Fruit fly (Drosophila melanogaster) whole organism, embryonic: Measurements from ENCODE around the gene CG32459.

Source experiments
- Aef1 ChIP-seq: fragments of 200-800 bp; sonication (Bioruptor generic); IDR thresholded peaks from 3 replicates; pipeline ENCODE4 v1.3.6; 2022; ENCODE audit warnings: missing biosample characterization, missing genetic modification characterization
- Atf-2 ChIP-seq: fragments of 200-800 bp; sonication (Bioruptor generic); optimal IDR thresholded peaks from 2 replicates; lab custom pipeline; 2016; ENCODE audit warnings: missing biosample characterization, missing genetic modification characterization
- Atf3 ChIP-seq: fragments of 200-800 bp; sonication (Bioruptor generic); optimal IDR thresholded peaks from 3 replicates; lab custom pipeline; 2016; ENCODE audit warnings: missing biosample characterization, missing genetic modification characterization
- CG10366 ChIP-seq: fragments of 200-800 bp; sonication (Bioruptor generic); IDR thresholded peaks from 2 replicates; pipeline ENCODE4 v1.3.6; 2022; ENCODE audit warnings: missing biosample characterization, missing genetic modification characterization
- CG11085 ChIP-seq: fragments of 200-800 bp; sonication (Bioruptor generic); IDR thresholded peaks from 2 replicates; pipeline ENCODE4 v1.3.6; 2022; ENCODE audit warnings: missing biosample characterization, missing genetic modification characterization
- CG13296 ChIP-seq: fragments of 200-800 bp; sonication (Bioruptor generic); optimal IDR thresholded peaks from 3 replicates; lab custom pipeline; 2018; ENCODE audit warnings: missing biosample characterization, mild to moderate bottlenecking, missing genetic modification characterization
- CG14050 ChIP-seq: fragments of 200-800 bp; sonication (Bioruptor generic); IDR thresholded peaks from 3 replicates; pipeline ENCODE4 v1.3.6; 2022; ENCODE audit warnings: missing biosample characterization, missing genetic modification characterization
- CG14710 ChIP-seq: fragments of 200-800 bp; sonication (Bioruptor generic); optimal IDR thresholded peaks from 3 replicates; lab custom pipeline; 2019; ENCODE audit warnings: missing biosample characterization, mild to moderate bottlenecking, missing genetic modification characterization, moderate library complexity
- CG15514 ChIP-seq: fragments of 200-800 bp; sonication (Bioruptor generic); optimal IDR thresholded peaks from 3 replicates; lab custom pipeline; 2017; ENCODE audit warnings: missing biosample characterization, missing genetic modification characterization, mild to moderate bottlenecking, moderate library complexity, missing genetic modification reagents
- CG15601 ChIP-seq: fragments of 200-800 bp; sonication (Bioruptor generic); optimal IDR thresholded peaks from 3 replicates; lab custom pipeline; 2019; ENCODE audit warnings: missing biosample characterization, mild to moderate bottlenecking, missing genetic modification characterization, moderate library complexity
- CG2116 ChIP-seq: fragments of 200-800 bp; sonication (Bioruptor generic); optimal IDR thresholded peaks from 3 replicates; lab custom pipeline; 2018; ENCODE audit warnings: missing biosample characterization, mild to moderate bottlenecking, missing genetic modification characterization
- CG2678 ChIP-seq: fragments of 200-800 bp; sonication (Bioruptor generic); optimal IDR thresholded peaks from 3 replicates; lab custom pipeline; 2019; ENCODE audit warnings: missing biosample characterization, mild to moderate bottlenecking, missing genetic modification characterization, moderate library complexity
- CG30020 ChIP-seq: fragments of 200-800 bp; optimal IDR thresholded peaks from 2 replicates; lab custom pipeline; 2019; ENCODE audit warnings: missing biosample characterization, mild to moderate bottlenecking, missing genetic modification characterization, moderate library complexity
- CG32532 ChIP-seq: fragments of 200-800 bp; sonication (Bioruptor generic); IDR thresholded peaks from 2 replicates; pipeline ENCODE4 v1.3.6; 2022; ENCODE audit warnings: missing biosample characterization, missing genetic modification characterization
- CG32772 ChIP-seq: fragments of 200-800 bp; sonication (Bioruptor generic); IDR thresholded peaks from 2 replicates; pipeline ENCODE4 v1.3.6; 2022; ENCODE audit warnings: missing biosample characterization, missing genetic modification characterization
- CG3407 ChIP-seq: fragments of 200-800 bp; sonication (Bioruptor generic); optimal IDR thresholded peaks from 2 replicates; lab custom pipeline; 2018; ENCODE audit warnings: missing biosample characterization, mild to moderate bottlenecking, missing genetic modification characterization
- CG4282 ChIP-seq: fragments of 200-800 bp; sonication (Bioruptor generic); optimal IDR thresholded peaks from 2 replicates; lab custom pipeline; 2016; ENCODE audit warnings: missing biosample characterization, missing genetic modification characterization
- CG4328 ChIP-seq: fragments of 200-800 bp; sonication (Bioruptor generic); optimal IDR thresholded peaks from 3 replicates; lab custom pipeline; 2017; ENCODE audit warnings: missing biosample characterization, missing genetic modification reagents, missing genetic modification characterization
- CG4707 ChIP-seq: fragments of 200-800 bp; sonication (Bioruptor generic); optimal IDR thresholded peaks from 2 replicates; lab custom pipeline; 2018; ENCODE audit warnings: missing biosample characterization, mild to moderate bottlenecking, missing genetic modification characterization, moderate library complexity
- CG6272 ChIP-seq: fragments of 200-800 bp; sonication (Bioruptor generic); IDR thresholded peaks from 2 replicates; pipeline ENCODE4 v1.3.6; 2022; ENCODE audit warnings: missing biosample characterization, missing genetic modification characterization
- CG7271 ChIP-seq: fragments of 200-800 bp; sonication (Bioruptor generic); optimal IDR thresholded peaks from 2 replicates; lab custom pipeline; 2018; ENCODE audit warnings: missing biosample characterization, mild to moderate bottlenecking, missing genetic modification characterization, moderate library complexity
- CG7963 ChIP-seq: fragments of 200-800 bp; sonication (Bioruptor generic); IDR thresholded peaks from 3 replicates; pipeline ENCODE4 v1.3.6; 2022; ENCODE audit warnings: missing biosample characterization, missing genetic modification characterization; ENCODE audit not compliant: partially characterized antibody
- CG8388 ChIP-seq: fragments of 200-800 bp; sonication (Bioruptor generic); optimal IDR thresholded peaks from 2 replicates; lab custom pipeline; 2019; ENCODE audit warnings: missing biosample characterization, mild to moderate bottlenecking, missing genetic modification characterization, moderate library complexity
- CG8944 ChIP-seq: fragments of 200-800 bp; sonication (Bioruptor generic); optimal IDR thresholded peaks from 3 replicates; lab custom pipeline; 2016; ENCODE audit warnings: missing biosample characterization, missing genetic modification characterization
- CkIIα-i1 ChIP-seq: fragments of 200-800 bp; sonication (Bioruptor generic); IDR thresholded peaks from 2 replicates; pipeline ENCODE4 v1.3.6; 2022; ENCODE audit warnings: missing biosample characterization, missing genetic modification characterization
- Dad ChIP-seq: fragments of 200-800 bp; sonication (Bioruptor generic); optimal IDR thresholded peaks from 3 replicates; lab custom pipeline; 2016; ENCODE audit warnings: missing biosample characterization, missing genetic modification characterization
- HLHmδ ChIP-seq: fragments of 200-800 bp; sonication (Bioruptor generic); optimal IDR thresholded peaks from 2 replicates; lab custom pipeline; 2018; ENCODE audit warnings: missing biosample characterization, mild to moderate bottlenecking, missing genetic modification characterization, moderate library complexity
- Hsf ChIP-seq: fragments of 200-800 bp; sonication (Bioruptor generic); optimal IDR thresholded peaks from 3 replicates; lab custom pipeline; 2016; ENCODE audit warnings: missing biosample characterization, missing genetic modification characterization
- NC2β ChIP-seq: fragments of 200-800 bp; sonication (Bioruptor generic); optimal IDR thresholded peaks from 2 replicates; lab custom pipeline; 2016; ENCODE audit warnings: missing biosample characterization, missing genetic modification characterization
- Nf-YA ChIP-seq: fragments of 200-800 bp; sonication (Bioruptor generic); IDR thresholded peaks from 2 replicates; pipeline ENCODE4 v1.3.6; 2022; ENCODE audit warnings: missing biosample characterization, missing genetic modification characterization
- Ptx1 ChIP-seq: fragments of 200-800 bp; sonication (Bioruptor generic); IDR thresholded peaks from 2 replicates; pipeline ENCODE4 v1.3.6; 2022; ENCODE audit warnings: missing biosample characterization, missing genetic modification characterization
- Sin3A ChIP-seq: fragments of >200 bp; optimal IDR thresholded peaks from 2 replicates; lab custom pipeline; 2018
- ara ChIP-seq: fragments of 200-800 bp; sonication (Bioruptor generic); IDR thresholded peaks from 2 replicates; pipeline ENCODE4 v1.3.6; 2022; ENCODE audit warnings: missing biosample characterization, missing genetic modification characterization
- bsh ChIP-seq, 2 experiments: fragments of 200-800 bp; sonication (Bioruptor generic); optimal IDR thresholded peaks; 2 replicates each; lab custom pipeline; 2017 to 2018; ENCODE audit warnings: mild to moderate bottlenecking in 2 of 2, missing biosample characterization in 2 of 2, missing genetic modification characterization in 2 of 2, moderate library complexity in 1 of 2
- crc ChIP-seq: fragments of 200-800 bp; sonication (Bioruptor generic); optimal IDR thresholded peaks from 2 replicates; lab custom pipeline; 2016; ENCODE audit warnings: missing biosample characterization, missing genetic modification characterization
- crol ChIP-seq: fragments of 200-800 bp; sonication (Bioruptor generic); IDR thresholded peaks from 2 replicates; pipeline ENCODE4 v1.3.6; 2022; ENCODE audit warnings: missing biosample characterization, missing genetic modification characterization
- da ChIP-seq: fragments of 200-800 bp; sonication (Bioruptor generic); optimal IDR thresholded peaks from 2 replicates; lab custom pipeline; 2016; ENCODE audit warnings: missing biosample characterization, missing genetic modification characterization
- dati ChIP-seq: fragments of 200-800 bp; sonication (Bioruptor generic); IDR thresholded peaks from 2 replicates; pipeline ENCODE4 v1.3.6; 2022; ENCODE audit warnings: missing biosample characterization, missing genetic modification characterization
- dm ChIP-seq: fragments of 200-800 bp; sonication (Bioruptor generic); optimal IDR thresholded peaks from 3 replicates; lab custom pipeline; 2016; ENCODE audit warnings: missing biosample characterization, missing genetic modification characterization
- dmrt99B ChIP-seq: fragments of 200-800 bp; sonication (Bioruptor generic); optimal IDR thresholded peaks from 2 replicates; lab custom pipeline; 2018; ENCODE audit warnings: missing biosample characterization, mild to moderate bottlenecking, missing genetic modification characterization, moderate library complexity
- gce ChIP-seq: fragments of 200-800 bp; sonication (Bioruptor generic); IDR thresholded peaks from 3 replicates; pipeline ENCODE4 v1.3.6; 2022; ENCODE audit warnings: missing biosample characterization, missing genetic modification characterization
- gcm2 ChIP-seq: fragments of 200-800 bp; sonication (Bioruptor generic); optimal IDR thresholded peaks from 2 replicates; lab custom pipeline; 2016; ENCODE audit warnings: missing biosample characterization, missing genetic modification characterization
- jing ChIP-seq: fragments of 200-800 bp; sonication (Bioruptor generic); optimal IDR thresholded peaks from 2 replicates; lab custom pipeline; 2018; ENCODE audit warnings: missing biosample characterization, mild to moderate bottlenecking, missing genetic modification characterization
- jumu ChIP-seq: fragments of 200-800 bp; sonication (Bioruptor generic); optimal IDR thresholded peaks from 3 replicates; lab custom pipeline; 2016; ENCODE audit warnings: missing biosample characterization, missing genetic modification characterization
- kni ChIP-seq: fragments of 200-800 bp; sonication (Bioruptor generic); optimal IDR thresholded peaks from 3 replicates; lab custom pipeline; 2017; ENCODE audit warnings: mild to moderate bottlenecking, missing biosample characterization, missing genetic modification reagents, missing genetic modification characterization
- lab ChIP-seq: fragments of 200-800 bp; sonication (Bioruptor generic); optimal IDR thresholded peaks from 3 replicates; lab custom pipeline; 2017; ENCODE audit warnings: missing biosample characterization, missing genetic modification characterization, mild to moderate bottlenecking, moderate library complexity, missing genetic modification reagents
- onecut ChIP-seq: fragments of 200-800 bp; sonication (Bioruptor generic); IDR thresholded peaks from 2 replicates; pipeline ENCODE4 v1.3.6; 2022; ENCODE audit warnings: missing biosample characterization, missing genetic modification characterization
- pb ChIP-seq: fragments of 200-800 bp; sonication (Bioruptor generic); optimal IDR thresholded peaks from 3 replicates; lab custom pipeline; 2016; ENCODE audit warnings: missing biosample characterization, missing genetic modification characterization
- prd ChIP-seq, 3 experiments: fragments of >200 bp in 2 of 3; fragments of 200-800 bp in 1 of 3; sonication (Bioruptor generic) in 1 of 3; optimal IDR thresholded peaks in 2 of 3; IDR thresholded peaks in 1 of 3; 2 replicates in 2 of 3; 3 replicates in 1 of 3; pipeline versions ENCODE4 v1.3.6 to Lab custom; 2017 to 2022; ENCODE audit warnings: missing biosample characterization in 1 of 3, missing genetic modification characterization in 1 of 3
- sima ChIP-seq: fragments of 200-800 bp; sonication (Bioruptor generic); optimal IDR thresholded peaks from 2 replicates; lab custom pipeline; 2016; ENCODE audit warnings: missing biosample characterization, missing genetic modification characterization
- unc-4 ChIP-seq: fragments of 200-800 bp; sonication (Bioruptor generic); IDR thresholded peaks from 2 replicates; pipeline ENCODE4 v1.3.6; 2022; ENCODE audit warnings: missing biosample characterization, missing genetic modification characterization; ENCODE audit not compliant: partially characterized antibody

The CG32459 gene

DNA sequence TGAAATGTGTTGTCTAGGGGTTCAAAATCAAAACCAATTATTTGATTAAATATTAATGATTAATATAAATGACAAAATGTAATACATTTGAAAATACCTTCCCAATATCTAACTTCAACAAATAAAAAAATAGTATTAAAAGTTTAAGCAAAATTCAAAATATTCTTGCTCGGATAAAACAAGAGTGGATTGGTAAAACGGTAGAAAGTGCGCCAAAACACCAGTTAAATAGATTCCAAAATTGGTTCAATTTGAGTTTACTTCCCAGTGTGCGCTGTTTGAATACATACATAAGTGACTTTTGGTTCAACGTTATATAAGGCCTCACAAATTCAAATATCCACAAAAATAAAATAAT is 9.2 kb upstream of the CG32459 start (continued):
- TF ChIP-seq CG32772 (GFP tag; lab: Robert Waterston, UW) = 0 out of 2 replicates have a peak, but pooled peaks have one; percentile 31
- TF ChIP-seq CG14050 (GFP tag; lab: Robert Waterston, UW) = peak; percentile 62
- TF ChIP-seq sima (GFP tag; lab: Kevin White, UChicago) = no peak
- peak; percentile 58 for TF ChIP-seq lab (GFP tag; lab: Kevin White, UChicago)
- no peak for TF ChIP-seq dati
- peak; percentile 53 for TF ChIP-seq Hsf
- TF ChIP-seq CG4707 = peak; percentile 30
- TF ChIP-seq Atf-2 (GFP tag; lab: Kevin White, UChicago) = no peak
- 0 out of 2 replicates have a peak, but pooled peaks have one; percentile 14 for TF ChIP-seq CG11085 (GFP tag; lab: Robert Waterston, UW)
- no peak for TF ChIP-seq CG7271 (tag; lab: Kevin White, UChicago)
- TF ChIP-seq gce (GFP tag; lab: Robert Waterston, UW) = 0 out of 3 replicates have a peak, but pooled peaks have one; percentile 15
- no peak for TF ChIP-seq NC2β
- TF ChIP-seq CG15601 = no peak
- TF ChIP-seq CkIIα-i1 (GFP tag; lab: Robert Waterston, UW) = no peak
- TF ChIP-seq Ptx1 (GFP tag; lab: Robert Waterston, UW) = peak; percentile 69
- TF ChIP-seq Aef1 (GFP tag; lab: Robert Waterston, UW) = peak; percentile 41; the same call in 2 of the 3 replicates
- TF ChIP-seq dm (GFP tag; lab: Kevin White, UChicago) = no peak
- no peak for TF ChIP-seq CG4282 (GFP tag; lab: Kevin White, UChicago)
- no peak for TF ChIP-seq CG8944 (GFP tag; lab: Kevin White, UChicago)
- TF ChIP-seq Nf-YA (GFP tag; lab: Robert Waterston, UW) = no peak
- peak; percentile 54 for TF ChIP-seq CG3407 (GFP tag; lab: Kevin White, UChicago)
- TF ChIP-seq jumu (GFP tag; lab: Kevin White, UChicago) = no peak
- TF ChIP-seq kni (GFP tag; lab: Kevin White, UChicago) = no peak
- TF ChIP-seq CG6272 (GFP tag; lab: Robert Waterston, UW) = no peak
- no peak for TF ChIP-seq CG4328 (GFP tag; lab: Kevin White, UChicago)
- TF ChIP-seq unc-4 (GFP tag; lab: Robert Waterston, UW) = no peak
- TF ChIP-seq dmrt99B (tag; lab: Kevin White, UChicago) = peak; percentile 90
- no peak for TF ChIP-seq pb (GFP tag; lab: Kevin White, UChicago)
- TF ChIP-seq CG8388 (GFP tag; lab: Kevin White, UChicago) = peak; percentile 63
- peak; percentile 12 for TF ChIP-seq Atf3
- no peak for TF ChIP-seq Dad (GFP tag; lab: Kevin White, UChicago)
- peak; percentile 86 for TF ChIP-seq CG2678 (tag; lab: Kevin White, UChicago)
- TF ChIP-seq CG32532 (GFP tag; lab: Robert Waterston, UW) = peak; percentile 69; the same call in 1 of the 2 replicates
- no peak for TF ChIP-seq onecut
- no peak for TF ChIP-seq CG7963 (GFP tag; lab: Robert Waterston, UW)
- no peak for TF ChIP-seq gcm2 (GFP tag; lab: Kevin White, UChicago)
- peak; percentile 17 for TF ChIP-seq CG14710 (tag; lab: Kevin White, UChicago)
- peak; percentile 55 for TF ChIP-seq CG13296 (GFP tag; lab: Kevin White, UChicago)
- TF ChIP-seq CG30020 (tag; lab: Kevin White, UChicago) = peak; percentile 22
- peak; percentile 15; the same call in 1 of the 2 replicates for TF ChIP-seq ara (GFP tag; lab: Robert Waterston, UW)
- no peak for TF ChIP-seq prd (optimal IDR thresholded peaks at IDR 0.05; lab: Kevin White, UChicago)
- peak; percentile 57; the same call in 2 of the 3 replicates for TF ChIP-seq prd (GFP tag; IDR thresholded peaks at IDR 0.05; lab: Robert Waterston, UW)
- no peak for TF ChIP-seq jing (GFP tag; lab: Kevin White, UChicago)
- TF ChIP-seq CG2116 (GFP tag; lab: Kevin White, UChicago) = peak; percentile 28
- peak; percentile 45 to 57 for TF ChIP-seq bsh (GFP tag; optimal IDR thresholded peaks at IDR 0.05; lab: Kevin White, UChicago)
- TF ChIP-seq crc (GFP tag; lab: Kevin White, UChicago) = no peak
- TF ChIP-seq Sin3A = no peak
- TF ChIP-seq CG10366 (GFP tag; lab: Robert Waterston, UW) = peak; percentile 51
- no peak for TF ChIP-seq HLHmδ (GFP tag; lab: Kevin White, UChicago)
- peak; percentile 22 for TF ChIP-seq CG15514 (GFP tag; lab: Kevin White, UChicago)
- TF ChIP-seq crol (GFP tag; lab: Robert Waterston, UW) = no peak
- no peak for TF ChIP-seq da
